Worm (Caenorhabditis elegans) whole organism, L1 larva: ENCODE data around the gene F45E1.2.

Experiments used
- C04F5.9 ChIP-seq: sonication (generic microtip); optimal IDR thresholded peaks from 2 replicates; lab custom pipeline; 2016; ENCODE audit warnings: missing genetic modification characterization, missing compliant biosample characterization
- C16A3.4 ChIP-seq: fragments of 150-350 bp; optimal IDR thresholded peaks from 2 replicates; lab custom pipeline; 2014; ENCODE audit warnings: missing biosample characterization, missing genetic modification characterization
- C34B4.2 ChIP-seq: sonication (generic microtip); optimal IDR thresholded peaks from 2 replicates; lab custom pipeline; 2017; ENCODE audit warnings: mild to moderate bottlenecking, missing genetic modification characterization, missing compliant biosample characterization
- F16B12.6 ChIP-seq: fragments of 150-350 bp; optimal IDR thresholded peaks from 2 replicates; lab custom pipeline; 2014; ENCODE audit warnings: missing biosample characterization, missing genetic modification characterization
- Y116A8C.19 ChIP-seq: sonication (generic microtip); optimal IDR thresholded peaks from 2 replicates; lab custom pipeline; 2016; ENCODE audit warnings: missing compliant biosample characterization, missing genetic modification characterization, borderline replicate concordance
- aly-2 ChIP-seq: fragments of 150-350 bp; optimal IDR thresholded peaks from 2 replicates; lab custom pipeline; 2014; ENCODE audit warnings: missing biosample characterization, missing genetic modification characterization
- ama-1 ChIP-seq: fragments of 150-350 bp; optimal IDR thresholded peaks from 2 replicates; lab custom pipeline; 2014
- blmp-1 ChIP-seq: fragments of 150-350 bp; optimal IDR thresholded peaks from 2 replicates; lab custom pipeline; 2014; ENCODE audit warnings: missing biosample characterization, missing genetic modification characterization
- ceh-88 ChIP-seq: fragments of 200-800 bp; sonication (Bioruptor generic); IDR thresholded peaks from 2 replicates; pipeline ENCODE4 v1.3.6; 2022; ENCODE audit warnings: missing genetic modification characterization, missing compliant biosample characterization
- dsc-1 ChIP-seq: sonication (generic microtip); optimal IDR thresholded peaks from 2 replicates; lab custom pipeline; 2016; ENCODE audit warnings: mild to moderate bottlenecking, missing genetic modification characterization, missing compliant biosample characterization
- efl-1 ChIP-seq, 4 experiments: fragments of 150-350 bp; optimal IDR thresholded peaks in 3 of 4; peaks in 1 of 4; 1 replicate in 1 of 4; 2 replicates in 3 of 4; lab custom pipeline; 2014; ENCODE audit warnings: missing biosample characterization in 2 of 4, missing genetic modification characterization in 2 of 4, missing genetic modification reagents in 2 of 4
- egl-27 ChIP-seq, 2 experiments: fragments of 150-350 bp in 1 of 2; sonication (generic microtip); optimal IDR thresholded peaks; 3 replicates each; lab custom pipeline; 2017 to 2018; ENCODE audit warnings: missing biosample characterization in 2 of 2, missing genetic modification characterization in 2 of 2, missing genetic modification reagents in 2 of 2
- elt-3 ChIP-seq, 6 experiments: fragments of 150-350 bp in 1 of 6; sonication (generic microtip); optimal IDR thresholded peaks; 2 replicates each; lab custom pipeline; 2017 to 2018; ENCODE audit warnings: missing biosample characterization in 6 of 6, missing genetic modification characterization in 6 of 6, inconsistent platforms in 1 of 6
- ets-5 ChIP-seq: fragments of 200-800 bp; sonication (Bioruptor generic); IDR thresholded peaks from 2 replicates; pipeline ENCODE4 v1.3.6; 2022; ENCODE audit warnings: missing genetic modification characterization, missing compliant biosample characterization
- fkh-10 ChIP-seq: sonication (generic microtip); optimal IDR thresholded peaks from 2 replicates; lab custom pipeline; 2017; ENCODE audit warnings: missing biosample characterization, missing genetic modification reagents, missing genetic modification characterization
- fkh-8 ChIP-seq: sonication (generic microtip); optimal IDR thresholded peaks from 2 replicates; lab custom pipeline; 2016; ENCODE audit warnings: mild to moderate bottlenecking, missing genetic modification characterization, missing compliant biosample characterization
- fos-1 ChIP-seq: fragments of 150-350 bp; optimal IDR thresholded peaks from 2 replicates; lab custom pipeline; 2014; ENCODE audit warnings: missing biosample characterization, missing genetic modification characterization
- hlh-17 ChIP-seq: fragments of 200-800 bp; sonication (Bioruptor generic); optimal IDR thresholded peaks from 2 replicates; lab custom pipeline; 2018; ENCODE audit warnings: missing genetic modification characterization, mild to moderate bottlenecking, missing compliant biosample characterization, moderate library complexity, borderline replicate concordance
- irx-1 ChIP-seq: sonication (generic microtip); optimal IDR thresholded peaks from 2 replicates; lab custom pipeline; 2016; ENCODE audit warnings: missing genetic modification characterization, missing compliant biosample characterization
- isw-1 ChIP-seq: fragments of 200-800 bp; sonication (Bioruptor generic); IDR thresholded peaks from 2 replicates; pipeline ENCODE4 v1.3.6; 2022; ENCODE audit warnings: missing genetic modification characterization, missing compliant biosample characterization
- lin-14 ChIP-seq: fragments of 200-800 bp; sonication (Bioruptor generic); optimal IDR thresholded peaks from 2 replicates; lab custom pipeline; 2018; ENCODE audit warnings: mild to moderate bottlenecking, missing genetic modification characterization, moderate library complexity, missing compliant biosample characterization
- lin-15B ChIP-seq: fragments of 150-350 bp; sonication (generic microtip); optimal IDR thresholded peaks from 3 replicates; lab custom pipeline; 2014; ENCODE audit warnings: missing biosample characterization, missing genetic modification characterization
- lin-35 ChIP-seq, 2 experiments: fragments of 150-350 bp; optimal IDR thresholded peaks; 2 replicates each; lab custom pipeline; 2014; ENCODE audit warnings: missing biosample characterization in 2 of 2, missing genetic modification characterization in 2 of 2, missing genetic modification reagents in 2 of 2
- lin-39 ChIP-seq: fragments of 150-350 bp; optimal IDR thresholded peaks from 2 replicates; lab custom pipeline; 2014; ENCODE audit warnings: missing biosample characterization, missing genetic modification reagents, missing genetic modification characterization
- mab-9 ChIP-seq: fragments of 200-800 bp; sonication (Bioruptor generic); IDR thresholded peaks from 2 replicates; pipeline ENCODE4 v1.3.6; 2022; ENCODE audit warnings: missing genetic modification reagents, missing genetic modification characterization, missing compliant biosample characterization
- mdl-1 ChIP-seq, 2 experiments: fragments of 150-350 bp; optimal IDR thresholded peaks; 2 replicates each; lab custom pipeline; 2014 to 2017; ENCODE audit warnings: missing biosample characterization in 2 of 2, missing genetic modification characterization in 2 of 2, inconsistent platforms in 1 of 2
- mep-1 ChIP-seq: fragments of 150-350 bp; optimal IDR thresholded peaks from 2 replicates; lab custom pipeline; 2014; ENCODE audit warnings: missing biosample characterization, missing genetic modification characterization
- nhr-11 ChIP-seq: fragments of 150-350 bp; optimal IDR thresholded peaks from 2 replicates; lab custom pipeline; 2014; ENCODE audit warnings: missing biosample characterization, missing genetic modification characterization
- nhr-12 ChIP-seq: sonication (generic microtip); optimal IDR thresholded peaks from 2 replicates; lab custom pipeline; 2017; ENCODE audit warnings: missing biosample characterization, missing genetic modification characterization
- nhr-19 ChIP-seq: fragments of 200-800 bp; sonication (Bioruptor generic); conservative IDR thresholded peaks from 2 replicates; pipeline ENCODE4 v1.3.6; 2022; ENCODE audit warnings: missing genetic modification characterization, missing compliant biosample characterization
- nhr-20 ChIP-seq: sonication (generic microtip); optimal IDR thresholded peaks from 2 replicates; lab custom pipeline; 2016; ENCODE audit warnings: mild to moderate bottlenecking, missing genetic modification characterization, missing compliant biosample characterization
- nhr-28 ChIP-seq: fragments of 150-350 bp; optimal IDR thresholded peaks from 2 replicates; lab custom pipeline; 2014; ENCODE audit warnings: missing biosample characterization, missing genetic modification characterization
- nhr-47 ChIP-seq: sonication (generic microtip); optimal IDR thresholded peaks from 2 replicates; lab custom pipeline; 2016; ENCODE audit warnings: mild to moderate bottlenecking, missing genetic modification characterization, moderate library complexity, missing compliant biosample characterization
- nhr-71 ChIP-seq: sonication (generic microtip); optimal IDR thresholded peaks from 2 replicates; lab custom pipeline; 2016; ENCODE audit warnings: mild to moderate bottlenecking, missing genetic modification characterization, moderate library complexity, missing compliant biosample characterization
- nhr-76 ChIP-seq: sonication (generic microtip); optimal IDR thresholded peaks from 2 replicates; lab custom pipeline; 2017; ENCODE audit warnings: missing biosample characterization, missing genetic modification characterization
- nhr-84 ChIP-seq: sonication (generic microtip); optimal IDR thresholded peaks from 2 replicates; lab custom pipeline; 2017; ENCODE audit warnings: missing biosample characterization, missing genetic modification characterization
- nhr-85 ChIP-seq: sonication (generic microtip); peaks from one replicate; lab custom pipeline; 2016; ENCODE audit warnings: missing genetic modification characterization, inconsistent platforms, missing compliant biosample characterization
- pag-3 ChIP-seq: sonication (generic microtip); optimal IDR thresholded peaks from 2 replicates; lab custom pipeline; 2017; ENCODE audit warnings: missing genetic modification characterization, mild to moderate bottlenecking, missing compliant biosample characterization, antibody characterized with exemption, borderline replicate concordance; ENCODE audit not compliant: insufficient read depth
- pax-3 ChIP-seq: fragments of 200-800 bp; sonication (Bioruptor generic); optimal IDR thresholded peaks from 2 replicates; lab custom pipeline; 2018; ENCODE audit warnings: mild to moderate bottlenecking, missing genetic modification characterization, moderate library complexity, missing compliant biosample characterization
- rnt-1 ChIP-seq: sonication (generic microtip); optimal IDR thresholded peaks from 2 replicates; lab custom pipeline; 2016; ENCODE audit warnings: mild to moderate bottlenecking, missing genetic modification characterization, moderate library complexity, missing compliant biosample characterization
- skn-1 ChIP-seq: fragments of 150-350 bp; optimal IDR thresholded peaks from 2 replicates; lab custom pipeline; 2014; ENCODE audit warnings: missing biosample characterization, missing genetic modification characterization
- snu-23 ChIP-seq: sonication (generic microtip); optimal IDR thresholded peaks from 2 replicates; lab custom pipeline; 2016; ENCODE audit warnings: missing genetic modification characterization, missing compliant biosample characterization
- sox-4 ChIP-seq: sonication (generic microtip); optimal IDR thresholded peaks from 2 replicates; lab custom pipeline; 2016; ENCODE audit warnings: missing genetic modification characterization, missing compliant biosample characterization
- sptf-1 ChIP-seq: fragments of 150-350 bp; optimal IDR thresholded peaks from 2 replicates; lab custom pipeline; 2014; ENCODE audit warnings: missing biosample characterization, missing genetic modification characterization
- sup-37 ChIP-seq: fragments of 200-800 bp; sonication (Bioruptor generic); optimal IDR thresholded peaks from 2 replicates; lab custom pipeline; 2018; ENCODE audit warnings: mild to moderate bottlenecking, missing genetic modification characterization, missing compliant biosample characterization
- tbx-2 ChIP-seq: sonication (generic microtip); optimal IDR thresholded peaks from 2 replicates; lab custom pipeline; 2016; ENCODE audit warnings: missing genetic modification characterization, missing compliant biosample characterization
- unc-130 ChIP-seq: fragments of 150-350 bp; optimal IDR thresholded peaks from 2 replicates; lab custom pipeline; 2017; ENCODE audit warnings: missing biosample characterization, missing genetic modification characterization, inconsistent platforms
- unc-30 ChIP-seq: sonication (generic microtip); optimal IDR thresholded peaks from 2 replicates; lab custom pipeline; 2017; ENCODE audit warnings: missing biosample characterization, missing genetic modification characterization
- unc-62 ChIP-seq: fragments of 150-350 bp; optimal IDR thresholded peaks from 2 replicates; lab custom pipeline; 2014; ENCODE audit warnings: missing biosample characterization, missing genetic modification reagents, missing genetic modification characterization
- vab-15 ChIP-seq: sonication (generic microtip); optimal IDR thresholded peaks from 2 replicates; lab custom pipeline; 2017; ENCODE audit warnings: missing genotype, mild to moderate bottlenecking, missing genetic modification characterization, missing compliant biosample characterization
- zag-1 ChIP-seq: fragments of 150-350 bp; optimal IDR thresholded peaks from 2 replicates; lab custom pipeline; 2014; ENCODE audit warnings: missing biosample characterization, missing genetic modification characterization
- zip-4 ChIP-seq: fragments of 200-800 bp; sonication (Bioruptor generic); optimal IDR thresholded peaks from 2 replicates; lab custom pipeline; 2018; ENCODE audit warnings: mild to moderate bottlenecking, missing genetic modification characterization, moderate library complexity, missing compliant biosample characterization
- ztf-4 ChIP-seq: fragments of 150-350 bp; optimal IDR thresholded peaks from 2 replicates; lab custom pipeline; 2014; ENCODE audit warnings: missing biosample characterization, missing genetic modification characterization

F45E1.2 gene

DNA sequence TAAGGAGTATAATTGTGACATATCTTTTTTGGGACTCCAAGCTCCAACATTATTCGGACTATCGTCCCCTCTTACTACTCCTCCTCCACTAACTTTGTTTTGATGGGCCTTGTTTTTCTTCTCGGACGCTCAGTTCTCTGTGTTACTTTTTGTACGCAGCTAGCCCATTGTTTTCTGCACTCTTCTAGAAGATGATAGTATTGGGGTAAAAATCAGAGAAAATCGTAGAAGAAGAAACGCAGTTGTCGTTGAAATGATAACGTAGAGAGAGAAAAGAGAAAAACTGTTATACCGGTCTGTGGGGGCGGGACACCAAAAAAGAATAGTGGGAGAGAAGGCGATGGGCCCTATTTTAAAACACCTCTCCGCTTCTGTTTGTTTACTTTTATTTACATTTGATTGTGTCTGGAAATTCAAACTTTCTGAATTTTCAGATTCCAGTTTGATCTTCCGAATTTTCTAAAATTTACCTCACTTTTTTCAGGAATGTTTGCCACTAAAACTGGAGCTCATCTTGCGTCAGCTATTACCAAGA is 18.0 kb upstream of the F45E1.2 start, which contains the start of gene F45E1.4:
Gene F45E1.4, plus strand, starts transcription at position 485 of the 535 bp plus-strand sequence.
- TF ChIP-seq nhr-19, result no peak
- no peak for TF ChIP-seq zag-1
- peak; percentile 21 for TF ChIP-seq nhr-71 (tag; lab: Kevin White, UChicago)
- no peak for TF ChIP-seq ets-5 (GFP tag; lab: Robert Waterston, UW)
- TF ChIP-seq skn-1 (tag; lab: Kevin White, UChicago), result no peak
- no peak for TF ChIP-seq rnt-1 (tag; lab: Kevin White, UChicago)
- TF ChIP-seq efl-1 (optimal IDR thresholded peaks at IDR 0.05; lab: Kevin White, UChicago), result no peak
- peak in 1 of 2 experiments; percentile 92 for TF ChIP-seq efl-1 (GFP tag; optimal IDR thresholded peaks at IDR 0.05 in 1 of 2; lab: Kevin White, UChicago)
- no peak for TF ChIP-seq unc-62
- TF ChIP-seq fkh-10, result no peak
- TF ChIP-seq egl-27 (tag; optimal IDR thresholded peaks at IDR 0.05; lab: Kevin White, UChicago), result no peak
- TF ChIP-seq nhr-12 (tag; lab: Kevin White, UChicago), result no peak
- TF ChIP-seq sptf-1 (tag; lab: Kevin White, UChicago), result no peak
- peak; percentile 61 for TF ChIP-seq blmp-1
- TF ChIP-seq fkh-8, result no peak
- TF ChIP-seq nhr-47 (tag; lab: Kevin White, UChicago), result no peak
- TF ChIP-seq Y116A8C.19 (tag; lab: Kevin White, UChicago), result no peak
- no peak for TF ChIP-seq lin-35 (GFP tag; optimal IDR thresholded peaks at IDR 0.05; lab: Kevin White, UChicago)
- TF ChIP-seq lin-14 (GFP tag; lab: Kevin White, UChicago), result peak; percentile 34
- no peak for TF ChIP-seq lin-39
- no peak for TF ChIP-seq hlh-17
- no peak for TF ChIP-seq sup-37 (GFP tag; lab: Kevin White, UChicago)
- TF ChIP-seq sox-4 (tag; lab: Kevin White, UChicago), result no peak
- peak; percentile 11 for TF ChIP-seq tbx-2 (tag; lab: Kevin White, UChicago)
- no peak for TF ChIP-seq nhr-11 (tag; lab: Kevin White, UChicago)
- TF ChIP-seq snu-23 (GFP tag; lab: Kevin White, UChicago), result peak; percentile 38
- no peak for TF ChIP-seq mab-9 (GFP tag; lab: Robert Waterston, UW)
- no peak for TF ChIP-seq ama-1 (lab: Kevin White, UChicago)
- no peak for TF ChIP-seq nhr-76 (tag; lab: Kevin White, UChicago)
- no peak for TF ChIP-seq pag-3 (tag; lab: Kevin White, UChicago)
- no peak for TF ChIP-seq irx-1 (tag; lab: Kevin White, UChicago)
- TF ChIP-seq dsc-1 (tag; lab: Kevin White, UChicago), result no peak
- TF ChIP-seq elt-3 (tag; optimal IDR thresholded peaks at IDR 0.05; lab: Kevin White, UChicago), result peak in 2 of 6 experiments; percentile 42 to 67
- no peak for TF ChIP-seq unc-130
- no peak for TF ChIP-seq vab-15 (tag; lab: Kevin White, UChicago)
- TF ChIP-seq nhr-28 (tag; lab: Kevin White, UChicago), result no peak
- peak; percentile 52 for TF ChIP-seq nhr-20 (tag; lab: Kevin White, UChicago)
- TF ChIP-seq ztf-4 (tag; lab: Kevin White, UChicago), result no peak
- no peak for TF ChIP-seq fos-1 (tag; lab: Kevin White, UChicago)
- no peak for TF ChIP-seq isw-1 (GFP tag; lab: Robert Waterston, UW)
- no peak for TF ChIP-seq lin-15B
- TF ChIP-seq pax-3 (tag; lab: Kevin White, UChicago), result no peak
- no peak for TF ChIP-seq ceh-88 (GFP tag; lab: Robert Waterston, UW)
- TF ChIP-seq unc-30 (tag; lab: Kevin White, UChicago), result no peak
- TF ChIP-seq aly-2 (tag; lab: Kevin White, UChicago), result no peak
- no peak for TF ChIP-seq mdl-1 (tag; optimal IDR thresholded peaks at IDR 0.05; lab: Kevin White, UChicago)
- TF ChIP-seq nhr-84 (tag; lab: Kevin White, UChicago), result no peak
- no peak for TF ChIP-seq F16B12.6
- no peak for TF ChIP-seq C34B4.2 (tag; lab: Kevin White, UChicago)
- no peak for TF ChIP-seq zip-4 (GFP tag; lab: Kevin White, UChicago)
- no peak for TF ChIP-seq C16A3.4
- TF ChIP-seq mep-1, result peak; percentile 1
- no peak for TF ChIP-seq C04F5.9 (tag; lab: Kevin White, UChicago)
- peak; percentile 82 for TF ChIP-seq nhr-85
